Worm (Caenorhabditis elegans): ENCODE measurements around the gene srx-80.

- TF ChIP-seq isw-1 (GFP tag; IDR thresholded peaks at IDR 0.05) (no peak), ceh-82 (tag; optimal IDR thresholded peaks at IDR 0.05) (no peak)
Observed at ce11 chrV:11624954-11625353, 31.4 kb downstream of the srx-80 start.
